Worm (Caenorhabditis elegans): ENCODE results near the gene srh-289.

DNA sequence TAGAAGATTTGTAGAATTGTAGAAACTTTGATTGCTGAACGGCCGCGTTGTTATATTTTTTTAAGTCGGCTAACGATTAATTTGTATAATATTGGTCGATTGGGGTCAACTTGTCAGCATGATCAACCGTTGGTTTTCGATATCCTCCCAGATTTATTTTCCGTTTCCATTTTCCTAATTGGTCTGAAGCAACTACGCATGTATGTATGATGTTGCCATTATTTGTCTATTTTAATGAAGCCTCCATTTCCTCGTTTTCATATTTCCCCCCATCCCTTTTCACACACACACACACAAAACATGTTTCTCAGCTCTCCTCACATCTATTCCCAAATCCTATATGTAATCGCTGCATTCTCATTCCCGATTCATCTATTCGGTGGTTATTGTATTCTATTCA, 6.7 kb upstream of the srh-289 start, which contains the start of gene srh-287:
- TF ChIP-seq fkh-10 (GFP tag; optimal IDR thresholded peaks at IDR 0.05) = no peak
- TF ChIP-seq dpl-1 (GFP tag; optimal IDR thresholded peaks at IDR 0.05) = no peak
- no peak for TF ChIP-seq nhr-77 (tag; optimal IDR thresholded peaks at IDR 0.05)
- no peak for TF ChIP-seq grh-1 (GFP tag; IDR thresholded peaks at IDR 0.05)
- TF ChIP-seq nhr-237 (tag; optimal IDR thresholded peaks at IDR 0.05) = no peak
- no peak for TF ChIP-seq lin-14 (GFP tag; optimal IDR thresholded peaks at IDR 0.05)
- TF ChIP-seq pax-3 (tag; optimal IDR thresholded peaks at IDR 0.05) = no peak
